Worm (Caenorhabditis elegans) whole organism, young adult: ENCODE results near the gene F09C6.14.

Source experiments
- B0019.2 ChIP-seq: fragments of 200-800 bp; sonication (Bioruptor generic); conservative IDR thresholded peaks from 2 replicates; pipeline ENCODE4 v1.3.6; 2022; ENCODE audit warnings: missing genetic modification reagents, missing genetic modification characterization, missing compliant biosample characterization
- B0035.1 ChIP-seq: sonication (generic microtip); optimal IDR thresholded peaks from 2 replicates; lab custom pipeline; 2016; ENCODE audit warnings: missing genetic modification characterization, mild to moderate bottlenecking, missing compliant biosample characterization, missing genotype, missing genetic modification reagents
- D2030.7 ChIP-seq: fragments of 200-800 bp; sonication (Bioruptor generic); IDR thresholded peaks from 2 replicates; pipeline ENCODE4 v1.3.6; 2022; ENCODE audit warnings: missing genetic modification reagents, missing genetic modification characterization, missing compliant biosample characterization
- F22D6.2 ChIP-seq: sonication (generic microtip); optimal IDR thresholded peaks from 2 replicates; lab custom pipeline; 2016; ENCODE audit warnings: mild to moderate bottlenecking, missing genetic modification characterization, missing compliant biosample characterization
- F23B12.7 ChIP-seq: sonication (generic microtip); optimal IDR thresholded peaks from 2 replicates; lab custom pipeline; 2017; ENCODE audit warnings: missing genetic modification characterization, mild to moderate bottlenecking, missing compliant biosample characterization, antibody characterized with exemption, moderate library complexity; ENCODE audit not compliant: insufficient read depth
- F33H1.4 ChIP-seq: fragments of 200-800 bp; sonication (Bioruptor generic); IDR thresholded peaks from 2 replicates; pipeline ENCODE4 v1.3.6; 2022; ENCODE audit warnings: missing genetic modification reagents, missing genetic modification characterization, missing compliant biosample characterization
- F39B2.1 ChIP-seq: fragments of 200-800 bp; sonication (Bioruptor generic); IDR thresholded peaks from 2 replicates; pipeline ENCODE4 v1.3.6; 2022; ENCODE audit warnings: missing genetic modification reagents, missing genetic modification characterization, missing compliant biosample characterization
- F55B11.4 ChIP-seq: sonication (generic microtip); optimal IDR thresholded peaks from 2 replicates; lab custom pipeline; 2016; ENCODE audit warnings: missing compliant biosample characterization, missing genetic modification characterization, borderline replicate concordance; ENCODE audit not compliant: insufficient read depth
- K11D2.4 ChIP-seq: fragments of 200-800 bp; sonication (Bioruptor generic); IDR thresholded peaks from 2 replicates; pipeline ENCODE4 v1.3.6; 2022; ENCODE audit warnings: missing genetic modification reagents, missing genetic modification characterization, missing compliant biosample characterization
- T07F8.4 ChIP-seq: sonication (generic microtip); optimal IDR thresholded peaks from 2 replicates; lab custom pipeline; 2016; ENCODE audit warnings: mild to moderate bottlenecking, missing genetic modification characterization, moderate library complexity, missing compliant biosample characterization
- Y56A3A.18 ChIP-seq: fragments of 200-800 bp; sonication (Bioruptor generic); IDR thresholded peaks from 2 replicates; pipeline ENCODE4 v1.3.6; 2022; ENCODE audit warnings: missing genetic modification reagents, missing genetic modification characterization, missing compliant biosample characterization
- ZK185.1 ChIP-seq: sonication (generic microtip); optimal IDR thresholded peaks from 2 replicates; lab custom pipeline; 2016; ENCODE audit warnings: mild to moderate bottlenecking, missing genetic modification characterization, missing compliant biosample characterization; ENCODE audit not compliant: poor library complexity, severe bottlenecking
- ama-1 ChIP-seq, 3 experiments: fragments of 150-350 bp in 1 of 3; sonication (generic microtip) in 2 of 3; optimal IDR thresholded peaks; 2 replicates each; lab custom pipeline; 2014 to 2018; ENCODE audit warnings: missing biosample characterization in 2 of 3, missing genetic modification characterization in 2 of 3, missing genetic modification reagents in 2 of 3
- aptf-2 ChIP-seq: fragments of 200-800 bp; sonication (Bioruptor generic); conservative IDR thresholded peaks from 2 replicates; pipeline ENCODE4 v1.3.6; 2022; ENCODE audit warnings: missing genetic modification reagents, missing genetic modification characterization, missing compliant biosample characterization
- aptf-3 ChIP-seq: fragments of 200-800 bp; sonication (Bioruptor generic); IDR thresholded peaks from 2 replicates; pipeline ENCODE4 v1.3.6; 2022; ENCODE audit warnings: missing genetic modification characterization, missing compliant biosample characterization
- atf-7 ChIP-seq: sonication (generic microtip); optimal IDR thresholded peaks from 2 replicates; lab custom pipeline; 2017; ENCODE audit warnings: mild to moderate bottlenecking, missing genetic modification characterization, missing compliant biosample characterization
- attf-5 ChIP-seq: fragments of 200-800 bp; sonication (Bioruptor generic); optimal IDR thresholded peaks from 2 replicates; lab custom pipeline; 2018; ENCODE audit warnings: mild to moderate bottlenecking, missing genetic modification characterization, missing compliant biosample characterization
- attf-6 ChIP-seq: fragments of 200-800 bp; sonication (Bioruptor generic); IDR thresholded peaks from 2 replicates; pipeline ENCODE4 v1.3.6; 2022; ENCODE audit warnings: missing genetic modification reagents, missing genetic modification characterization, missing compliant biosample characterization
- ceh-100 ChIP-seq: fragments of 200-800 bp; sonication (Bioruptor generic); IDR thresholded peaks from 2 replicates; pipeline ENCODE4 v1.3.6; 2022; ENCODE audit warnings: missing genetic modification reagents, missing genetic modification characterization, missing compliant biosample characterization
- ceh-40 ChIP-seq: fragments of 200-800 bp; sonication (Bioruptor generic); IDR thresholded peaks from 2 replicates; pipeline ENCODE4 v1.3.6; 2022; ENCODE audit warnings: missing genetic modification characterization, missing compliant biosample characterization
- dpff-1 ChIP-seq: sonication (generic microtip); optimal IDR thresholded peaks from 2 replicates; lab custom pipeline; 2017; ENCODE audit warnings: mild to moderate bottlenecking, missing genetic modification characterization, missing compliant biosample characterization
- ekl-4 ChIP-seq: fragments of 200-800 bp; sonication (Bioruptor generic); IDR thresholded peaks from 2 replicates; pipeline ENCODE4 v1.3.6; 2022; ENCODE audit warnings: missing genetic modification reagents, missing genetic modification characterization, missing compliant biosample characterization
- fkh-3 ChIP-seq: sonication (generic microtip); optimal IDR thresholded peaks from 2 replicates; lab custom pipeline; 2016; ENCODE audit warnings: mild to moderate bottlenecking, missing genetic modification characterization, missing compliant biosample characterization
- gei-17 ChIP-seq: fragments of 200-800 bp; sonication (Bioruptor generic); optimal IDR thresholded peaks from 2 replicates; lab custom pipeline; 2018; ENCODE audit warnings: mild to moderate bottlenecking, missing genetic modification characterization, missing compliant biosample characterization
- him-1 ChIP-seq: sonication (generic microtip); optimal IDR thresholded peaks from 2 replicates; lab custom pipeline; 2016; ENCODE audit warnings: missing genotype, missing genetic modification reagents, missing genetic modification characterization, missing compliant biosample characterization
- hlh-26 ChIP-seq: fragments of 200-800 bp; sonication (Bioruptor generic); conservative IDR thresholded peaks from 2 replicates; pipeline ENCODE4 v1.3.6; 2022; ENCODE audit warnings: missing genetic modification reagents, missing genetic modification characterization, missing compliant biosample characterization
- hrde-1 ChIP-seq: sonication (generic microtip); optimal IDR thresholded peaks from 2 replicates; lab custom pipeline; 2016; ENCODE audit warnings: missing genetic modification characterization, mild to moderate bottlenecking, missing compliant biosample characterization, moderate library complexity, missing genotype, missing genetic modification reagents, borderline replicate concordance
- lin-26 ChIP-seq: fragments of 200-800 bp; sonication (Bioruptor generic); IDR thresholded peaks from 2 replicates; pipeline ENCODE4 v1.3.6; 2022; ENCODE audit warnings: missing genetic modification reagents, missing genetic modification characterization, missing compliant biosample characterization
- lin-35 ChIP-seq, 3 experiments: fragments of 150-350 bp in 2 of 3; sonication (generic microtip) in 1 of 3; optimal IDR thresholded peaks; 2 replicates each; lab custom pipeline; 2014 to 2018; ENCODE audit warnings: missing biosample characterization in 3 of 3, missing genetic modification characterization in 3 of 3, missing genetic modification reagents in 3 of 3
- lir-1 ChIP-seq: fragments of 200-800 bp; sonication (Bioruptor generic); conservative IDR thresholded peaks from 2 replicates; pipeline ENCODE4 v1.3.6; 2022; ENCODE audit warnings: missing genetic modification reagents, missing genetic modification characterization, missing compliant biosample characterization
- lsl-1 ChIP-seq: fragments of 200-800 bp; sonication (Bioruptor generic); optimal IDR thresholded peaks from 2 replicates; lab custom pipeline; 2018; ENCODE audit warnings: mild to moderate bottlenecking, missing genetic modification characterization, moderate library complexity, missing compliant biosample characterization
- madf-3 ChIP-seq: fragments of 200-800 bp; sonication (Bioruptor generic); IDR thresholded peaks from 2 replicates; pipeline ENCODE4 v1.3.6; 2022; ENCODE audit warnings: missing genetic modification reagents, missing genetic modification characterization, missing compliant biosample characterization
- mcd-1 ChIP-seq: fragments of 200-800 bp; sonication (Bioruptor generic); IDR thresholded peaks from 2 replicates; pipeline ENCODE4 v1.3.6; 2022; ENCODE audit warnings: missing genetic modification reagents, missing genetic modification characterization, missing compliant biosample characterization
- mel-28 ChIP-seq: sonication (generic microtip); optimal IDR thresholded peaks from 2 replicates; lab custom pipeline; 2016; ENCODE audit warnings: borderline replicate concordance, mild to moderate bottlenecking, missing genetic modification characterization, missing compliant biosample characterization
- mxl-1 ChIP-seq: sonication (generic microtip); optimal IDR thresholded peaks from 2 replicates; lab custom pipeline; 2016; ENCODE audit warnings: missing genetic modification characterization, missing compliant biosample characterization
- nhr-179 ChIP-seq: sonication (generic microtip); optimal IDR thresholded peaks from 2 replicates; lab custom pipeline; 2016; ENCODE audit warnings: mild to moderate bottlenecking, missing genetic modification characterization, missing compliant biosample characterization
- nhr-27 ChIP-seq: fragments of 200-800 bp; sonication (Bioruptor generic); optimal IDR thresholded peaks from 2 replicates; lab custom pipeline; 2018; ENCODE audit warnings: mild to moderate bottlenecking, missing genetic modification characterization, moderate library complexity, missing compliant biosample characterization
- nhr-80 ChIP-seq: sonication (generic microtip); optimal IDR thresholded peaks from 2 replicates; lab custom pipeline; 2016; ENCODE audit warnings: missing genetic modification characterization, missing compliant biosample characterization
- pbrm-1 ChIP-seq: fragments of 200-800 bp; sonication (Bioruptor generic); IDR thresholded peaks from 2 replicates; pipeline ENCODE4 v1.3.6; 2022; ENCODE audit warnings: missing genetic modification reagents, missing genetic modification characterization, missing compliant biosample characterization
- rec-8 ChIP-seq, 2 experiments: sonication (generic microtip); optimal IDR thresholded peaks; 2 replicates each; lab custom pipeline; 2016; ENCODE audit warnings: mild to moderate bottlenecking in 2 of 2, missing genetic modification characterization in 2 of 2, missing genetic modification reagents in 2 of 2, missing genotype in 2 of 2, missing biosample characterization in 1 of 2, missing compliant biosample characterization in 1 of 2, moderate library complexity in 1 of 2
- sdz-38 ChIP-seq: sonication (generic microtip); optimal IDR thresholded peaks from 2 replicates; lab custom pipeline; 2016; ENCODE audit warnings: missing genotype, missing genetic modification characterization, missing compliant biosample characterization
- sptf-2 ChIP-seq: fragments of 200-800 bp; sonication (Bioruptor generic); optimal IDR thresholded peaks from 2 replicates; lab custom pipeline; 2018; ENCODE audit warnings: mild to moderate bottlenecking, missing genetic modification characterization, missing compliant biosample characterization
- ztf-18 ChIP-seq: sonication (generic microtip); optimal IDR thresholded peaks from 2 replicates; lab custom pipeline; 2016; ENCODE audit warnings: missing genotype, mild to moderate bottlenecking, missing genetic modification characterization, missing compliant biosample characterization
- ztf-3 ChIP-seq: fragments of 200-800 bp; sonication (Bioruptor generic); optimal IDR thresholded peaks from 2 replicates; lab custom pipeline; 2018; ENCODE audit warnings: mild to moderate bottlenecking, missing genetic modification characterization, missing compliant biosample characterization

F09C6.14 gene

ce11 chrV:16916079-16916478, 35.3 kb downstream of the F09C6.14 start, which contains the start of gene F09C6.10:
Gene F09C6.10, minus strand, starts transcription at chrV:16916179.
- TF ChIP-seq sptf-2 (GFP tag; lab: Kevin White, UChicago) (no peak), atf-7 (tag; lab: Kevin White, UChicago) (no peak), B0035.1 (tag; lab: Kevin White, UChicago) (no peak), F33H1.4 (GFP tag; lab: Robert Waterston, UW) (no peak), lsl-1 (GFP tag; lab: Kevin White, UChicago) (no peak), F39B2.1 (GFP tag; lab: Robert Waterston, UW) (no peak), ceh-100 (GFP tag; lab: Robert Waterston, UW) (no peak), hlh-26 (GFP tag; lab: Robert Waterston, UW) (no peak), dpff-1 (tag; lab: Kevin White, UChicago) (no peak), mel-28 (no peak), gei-17 (GFP tag; lab: Kevin White, UChicago) (no peak), nhr-27 (tag; lab: Kevin White, UChicago) (no peak), mxl-1 (tag; lab: Kevin White, UChicago) (no peak)

- TF ChIP-seq lsl-1 (GFP tag; lab: Kevin White, UChicago): peak; percentile 73
- TF ChIP-seq ZK185.1: no peak
These were observed 37.6 kb downstream of the F09C6.14 start, which contains the start of the genes fbxa-206 and Y102A5C.2 for ce11 chrV:16918378-16918777. Gene fbxa-206, minus strand, starts transcription at chrV:16918478. Gene Y102A5C.2, plus strand, starts transcription at chrV:16918731.

ce11 chrV:16919675-16920074, 38.9 kb downstream of the F09C6.14 start:
- TF ChIP-seq B0019.2 (no peak), F22D6.2 (no peak), F23B12.7 (no peak), mcd-1 (GFP tag; lab: Robert Waterston, UW) (peak; percentile 26; the same call in 1 of the 2 replicates), lin-26 (0 out of 2 replicates have a peak, but pooled peaks have one; percentile 32), attf-5 (GFP tag; lab: Kevin White, UChicago) (no peak), lir-1 (no peak), hrde-1 (tag; lab: Kevin White, UChicago) (no peak), ama-1 (optimal IDR thresholded peaks at IDR 0.05; lab: Kevin White, UChicago) (no peak), ama-1 (GFP tag; optimal IDR thresholded peaks at IDR 0.05; lab: Kevin White, UChicago) (no peak), aptf-2 (GFP tag; lab: Robert Waterston, UW) (no peak), K11D2.4 (no peak), ztf-18 (tag; lab: Kevin White, UChicago) (no peak), mel-28 (no peak), F55B11.4 (tag; lab: Kevin White, UChicago) (no peak), Y56A3A.18 (GFP tag; lab: Robert Waterston, UW) (no peak), aptf-3 (GFP tag; lab: Robert Waterston, UW) (no peak), fkh-3 (tag; lab: Kevin White, UChicago) (no peak), rec-8 (tag; optimal IDR thresholded peaks at IDR 0.05; lab: Kevin White, UChicago) (no peak), ZK185.1 (no peak), B0035.1 (tag; lab: Kevin White, UChicago) (no peak), ztf-3 (no peak), ekl-4 (GFP tag; lab: Robert Waterston, UW) (peak; percentile 65), nhr-179 (tag; lab: Kevin White, UChicago) (no peak), ceh-40 (GFP tag; lab: Robert Waterston, UW) (no peak), him-1 (tag; lab: Kevin White, UChicago) (no peak), nhr-80 (tag; lab: Kevin White, UChicago) (no peak), lin-35 (GFP tag; optimal IDR thresholded peaks at IDR 0.05; lab: Kevin White, UChicago) (no peak), T07F8.4 (tag; lab: Kevin White, UChicago) (no peak), sdz-38 (tag; lab: Kevin White, UChicago) (no peak), attf-6 (peak; percentile 89), pbrm-1 (0 out of 2 replicates have a peak, but pooled peaks have one; percentile 12), madf-3 (no peak), D2030.7 (peak; percentile 31; the same call in 1 of the 2 replicates)
